Fruit fly (Drosophila melanogaster): Measurements from ENCODE around the gene CG32572.

The CG32572 gene

dm6 chrX:16721168-16721567 lies at the start of gene CG32572, which contains the start of gene CG34325:
Gene CG32572, plus strand, starts transcription at chrX:16721183.
Gene CG34325, minus strand, starts transcription at chrX:16721411.
- TF ChIP-seq HLH106 (tag; optimal IDR thresholded peaks at IDR 0.05), result no peak
- TF ChIP-seq Abd-B (GFP tag; optimal IDR thresholded peaks at IDR 0.05), result no peak
- no peak for TF ChIP-seq dsf (GFP tag; optimal IDR thresholded peaks at IDR 0.05; ENCODE audit: borderline replicate concordance)
- no peak for TF ChIP-seq Rel (GFP tag; optimal IDR thresholded peaks at IDR 0.05)
- no peak for TF ChIP-seq Rel (tag; optimal IDR thresholded peaks at IDR 0.05)
- TF ChIP-seq pan (optimal IDR thresholded peaks at IDR 0.05), result no peak
- TF ChIP-seq GATAd (GFP tag; optimal IDR thresholded peaks at IDR 0.05), result no peak
- TF ChIP-seq ey (GFP tag; optimal IDR thresholded peaks at IDR 0.05), result no peak
- TF ChIP-seq h (GFP tag; optimal IDR thresholded peaks at IDR 0.05), result no peak
- TF ChIP-seq sv (GFP tag; optimal IDR thresholded peaks at IDR 0.05), result no peak
- TF ChIP-seq dmrt93B (GFP tag; optimal IDR thresholded peaks at IDR 0.05), result no peak
- TF ChIP-seq N (GFP tag; optimal IDR thresholded peaks at IDR 0.05), result no peak
- TF ChIP-seq Jra (GFP tag; optimal IDR thresholded peaks at IDR 0.05), result no peak
- no peak for TF ChIP-seq jim (GFP tag; optimal IDR thresholded peaks at IDR 0.05)
- no peak for TF ChIP-seq usp (GFP tag; optimal IDR thresholded peaks at IDR 0.05)
- TF ChIP-seq brk (GFP tag; optimal IDR thresholded peaks at IDR 0.05), result no peak
- TF ChIP-seq woc (GFP tag; optimal IDR thresholded peaks at IDR 0.05), result no peak
- TF ChIP-seq fru (GFP tag; optimal IDR thresholded peaks at IDR 0.05), result no peak
- no peak for TF ChIP-seq Myc (optimal IDR thresholded peaks at IDR 0.05)

dm6 chrX:16672904-16673303 lies 48.1 kb upstream of the CG32572 start:
- TF ChIP-seq fru (GFP tag; optimal IDR thresholded peaks at IDR 0.05) (no peak), jim (GFP tag; optimal IDR thresholded peaks at IDR 0.05) (no peak), N (GFP tag; optimal IDR thresholded peaks at IDR 0.05) (no peak), Dfd (GFP tag; optimal IDR thresholded peaks at IDR 0.05) (no peak), tai (GFP tag; optimal IDR thresholded peaks at IDR 0.05) (no peak), pan (optimal IDR thresholded peaks at IDR 0.05) (no peak), brk (GFP tag; optimal IDR thresholded peaks at IDR 0.05) (no peak), sv (GFP tag; optimal IDR thresholded peaks at IDR 0.05) (no peak), br (GFP tag; optimal IDR thresholded peaks at IDR 0.05) (no peak), woc (GFP tag; optimal IDR thresholded peaks at IDR 0.05) (no peak), HLH106 (tag; optimal IDR thresholded peaks at IDR 0.05) (no peak), Sp1 (GFP tag; optimal IDR thresholded peaks at IDR 0.05) (no peak), dsf (GFP tag; optimal IDR thresholded peaks at IDR 0.05; ENCODE audit: borderline replicate concordance) (no peak), Rel (GFP tag; optimal IDR thresholded peaks at IDR 0.05) (no peak), Rel (tag; optimal IDR thresholded peaks at IDR 0.05) (no peak), GATAd (GFP tag; optimal IDR thresholded peaks at IDR 0.05) (no peak)

- TF ChIP-seq lola (GFP tag; optimal IDR thresholded peaks at IDR 0.05), result no peak
- no peak for TF ChIP-seq sv (GFP tag; optimal IDR thresholded peaks at IDR 0.05)
- TF ChIP-seq psq (GFP tag; optimal IDR thresholded peaks at IDR 0.05), result no peak
- no peak for TF ChIP-seq Hr78 (GFP tag; optimal IDR thresholded peaks at IDR 0.05)
- no peak for TF ChIP-seq Abd-B (GFP tag; optimal IDR thresholded peaks at IDR 0.05)
- no peak for TF ChIP-seq Myc (optimal IDR thresholded peaks at IDR 0.05)
- no peak for TF ChIP-seq foxo (GFP tag; optimal IDR thresholded peaks at IDR 0.05)
- no peak for TF ChIP-seq fru (GFP tag; optimal IDR thresholded peaks at IDR 0.05)
- TF ChIP-seq Dif (GFP tag; optimal IDR thresholded peaks at IDR 0.05; ENCODE audit: partially characterized antibody), result no peak
- TF ChIP-seq GATAd (GFP tag; optimal IDR thresholded peaks at IDR 0.05), result no peak
- no peak for TF ChIP-seq pan (optimal IDR thresholded peaks at IDR 0.05)
- no peak for TF ChIP-seq h (GFP tag; optimal IDR thresholded peaks at IDR 0.05)
- no peak for TF ChIP-seq rgr (GFP tag; optimal IDR thresholded peaks at IDR 0.05)
- no peak for TF ChIP-seq ey (GFP tag; optimal IDR thresholded peaks at IDR 0.05)
- no peak for TF ChIP-seq Mio (GFP tag; optimal IDR thresholded peaks at IDR 0.05)
- TF ChIP-seq N (GFP tag; optimal IDR thresholded peaks at IDR 0.05), result no peak
- no peak for TF ChIP-seq dl (GFP tag; optimal IDR thresholded peaks at IDR 0.05; ENCODE audit: insufficient read depth in 1 of 2, partially characterized antibody in 2 of 2)
- no peak for TF ChIP-seq Sp1 (GFP tag; optimal IDR thresholded peaks at IDR 0.05)
These were observed 46.4 kb upstream of the CG32572 start for dm6 chrX:16674538-16674937.

- TF ChIP-seq brk (GFP tag; optimal IDR thresholded peaks at IDR 0.05) (no peak), Abd-B (GFP tag; optimal IDR thresholded peaks at IDR 0.05) (no peak), Jra (GFP tag; optimal IDR thresholded peaks at IDR 0.05) (no peak), Myc (optimal IDR thresholded peaks at IDR 0.05) (no peak), CrebA (GFP tag; optimal IDR thresholded peaks at IDR 0.05; ENCODE audit: borderline replicate concordance) (no peak), lola (GFP tag; optimal IDR thresholded peaks at IDR 0.05) (no peak), sv (GFP tag; optimal IDR thresholded peaks at IDR 0.05) (no peak), Dif (GFP tag; optimal IDR thresholded peaks at IDR 0.05; ENCODE audit: partially characterized antibody) (no peak), Vsx2 (GFP tag; optimal IDR thresholded peaks at IDR 0.05; ENCODE audit: partially characterized antibody) (no peak), N (GFP tag; optimal IDR thresholded peaks at IDR 0.05) (no peak), HLH106 (tag; optimal IDR thresholded peaks at IDR 0.05) (no peak), Hr78 (GFP tag; optimal IDR thresholded peaks at IDR 0.05) (no peak), dsf (GFP tag; optimal IDR thresholded peaks at IDR 0.05; ENCODE audit: borderline replicate concordance) (no peak), rgr (GFP tag; optimal IDR thresholded peaks at IDR 0.05) (no peak), dl (GFP tag; optimal IDR thresholded peaks at IDR 0.05; ENCODE audit: insufficient read depth in 1 of 2, partially characterized antibody in 2 of 2) (no peak), OdsH (GFP tag; optimal IDR thresholded peaks at IDR 0.05) (no peak), Hr83 (GFP tag; optimal IDR thresholded peaks at IDR 0.05; ENCODE audit: poor library complexity, severe bottlenecking) (no peak), h (GFP tag; optimal IDR thresholded peaks at IDR 0.05) (no peak)
These were observed 44.3 kb upstream of the CG32572 start, which contains the start of gene CG13012 for dm6 chrX:16676653-16677052. Gene CG13012, minus strand, starts transcription at chrX:16676753.
